Worm (Caenorhabditis elegans) whole organism, midembryonic: Measurements from ENCODE around the gene ugt-1.

Experiments used
- T22C8.4 ChIP-seq: fragments of 200-800 bp; sonication (Bioruptor generic); IDR thresholded peaks from 2 replicates; pipeline ENCODE4 v1.3.6; 2022; ENCODE audit warnings: missing genetic modification characterization, missing compliant biosample characterization
- cog-1 ChIP-seq: sonication (generic microtip); optimal IDR thresholded peaks from 2 replicates; lab custom pipeline; 2016; ENCODE audit warnings: missing genetic modification characterization, missing compliant biosample characterization
- flt-1 ChIP-seq: fragments of 200-800 bp; sonication (Bioruptor generic); IDR thresholded peaks from 2 replicates; pipeline ENCODE4 v1.3.6; 2022; ENCODE audit warnings: missing genetic modification characterization, missing compliant biosample characterization
- klf-2 ChIP-seq: fragments of 200-800 bp; sonication (Bioruptor generic); conservative IDR thresholded peaks from 2 replicates; pipeline ENCODE4 v1.3.6; 2022; ENCODE audit warnings: missing genetic modification reagents, missing genetic modification characterization, missing compliant biosample characterization
- med-1 ChIP-seq: sonication (generic microtip); optimal IDR thresholded peaks from 2 replicates; lab custom pipeline; 2017; ENCODE audit warnings: missing genetic modification characterization, mild to moderate bottlenecking, missing compliant biosample characterization, antibody characterized with exemption, missing genetic modification reagents; ENCODE audit not compliant: insufficient read depth
- ref-1 ChIP-seq: fragments of 200-800 bp; sonication (Bioruptor generic); conservative IDR thresholded peaks from 2 replicates; pipeline ENCODE4 v1.3.6; 2022; ENCODE audit warnings: missing genetic modification reagents, missing genetic modification characterization, missing compliant biosample characterization
- tab-1 ChIP-seq: fragments of 200-800 bp; sonication (Bioruptor generic); IDR thresholded peaks from 2 replicates; pipeline ENCODE4 v1.3.6; 2022; ENCODE audit warnings: missing genetic modification characterization, missing compliant biosample characterization
- ztf-23 ChIP-seq: fragments of 200-800 bp; sonication (Bioruptor generic); IDR thresholded peaks from 2 replicates; pipeline ENCODE4 v1.3.6; 2022; ENCODE audit warnings: missing genetic modification reagents, missing genetic modification characterization, missing compliant biosample characterization
- ztf-29 ChIP-seq: fragments of 200-800 bp; sonication (Bioruptor generic); IDR thresholded peaks from 2 replicates; pipeline ENCODE4 v1.3.6; 2022; ENCODE audit warnings: missing genetic modification reagents, missing genetic modification characterization, missing compliant biosample characterization

Gene ugt-1

DNA sequence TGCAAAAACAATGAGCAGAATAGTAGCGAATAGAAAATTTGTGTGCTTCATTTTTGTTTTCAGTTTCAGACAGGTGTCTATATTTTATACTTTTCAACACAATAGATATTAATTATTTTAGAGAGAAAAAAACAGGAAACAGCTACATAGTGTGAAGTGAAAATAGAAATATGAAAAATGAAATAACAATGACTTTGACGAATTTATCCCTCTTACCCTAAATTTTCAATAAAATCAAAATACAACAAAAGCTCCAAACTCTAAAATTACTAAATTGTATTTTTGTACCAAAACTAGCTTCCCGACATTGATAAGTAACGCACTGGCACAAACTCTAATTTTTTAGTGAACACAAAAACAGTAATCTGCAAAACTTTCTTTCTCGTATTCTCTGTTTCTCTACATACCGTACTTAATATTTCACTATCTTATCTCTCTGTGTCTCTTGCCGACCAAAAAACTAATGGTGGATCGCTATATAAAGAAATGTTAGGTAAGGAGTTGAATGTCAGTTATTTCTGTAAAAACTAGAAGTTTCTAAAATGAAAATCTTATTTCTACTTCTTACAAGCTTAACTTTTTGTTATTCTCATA is at the start of gene ugt-1, which contains the start of gene col-151:
Gene ugt-1, plus strand, starts transcription at position 491 of the 594 bp plus-strand sequence.
Gene col-151, minus strand, starts transcription at position 51 of the 594 bp plus-strand sequence.
- TF ChIP-seq med-1 (GFP tag; lab: Kevin White, UChicago): no peak
- TF ChIP-seq tab-1 (GFP tag; lab: Robert Waterston, UW): no peak
- no peak for TF ChIP-seq ztf-23 (GFP tag; lab: Robert Waterston, UW)
- TF ChIP-seq T22C8.4 (GFP tag; lab: Robert Waterston, UW): no peak
- TF ChIP-seq cog-1 (tag; lab: Kevin White, UChicago): no peak
- TF ChIP-seq ztf-29 (GFP tag; lab: Robert Waterston, UW): no peak
- no peak for TF ChIP-seq flt-1 (GFP tag; lab: Robert Waterston, UW)
- no peak for TF ChIP-seq klf-2 (GFP tag; lab: Robert Waterston, UW)
- TF ChIP-seq ref-1: no peak

DNA sequence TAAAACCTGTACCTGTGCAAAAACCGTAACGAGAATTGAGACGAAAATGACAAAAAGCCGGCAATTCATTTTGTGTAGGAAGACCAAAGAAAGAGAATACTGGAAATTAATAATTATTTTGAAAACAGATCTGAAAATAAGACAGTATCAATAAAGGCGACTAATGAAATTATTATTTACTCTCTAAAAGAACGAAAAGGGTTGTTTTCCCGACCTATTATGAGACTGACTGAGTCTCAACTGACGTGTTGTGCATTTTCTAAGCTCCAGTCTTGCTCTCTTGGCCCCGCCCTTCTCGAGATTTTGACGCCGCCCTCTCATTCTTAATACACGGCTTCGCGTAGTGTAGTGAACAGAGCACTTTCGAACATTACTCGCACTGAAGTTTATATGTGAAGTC is 45.4 kb upstream of the ugt-1 start, which contains the start of gene K07C5.9:
Gene K07C5.9, minus strand, starts transcription at position 101 of the 400 bp plus-strand sequence.
- TF ChIP-seq ztf-23 (GFP tag; lab: Robert Waterston, UW) (no peak), flt-1 (GFP tag; lab: Robert Waterston, UW) (no peak)

DNA sequence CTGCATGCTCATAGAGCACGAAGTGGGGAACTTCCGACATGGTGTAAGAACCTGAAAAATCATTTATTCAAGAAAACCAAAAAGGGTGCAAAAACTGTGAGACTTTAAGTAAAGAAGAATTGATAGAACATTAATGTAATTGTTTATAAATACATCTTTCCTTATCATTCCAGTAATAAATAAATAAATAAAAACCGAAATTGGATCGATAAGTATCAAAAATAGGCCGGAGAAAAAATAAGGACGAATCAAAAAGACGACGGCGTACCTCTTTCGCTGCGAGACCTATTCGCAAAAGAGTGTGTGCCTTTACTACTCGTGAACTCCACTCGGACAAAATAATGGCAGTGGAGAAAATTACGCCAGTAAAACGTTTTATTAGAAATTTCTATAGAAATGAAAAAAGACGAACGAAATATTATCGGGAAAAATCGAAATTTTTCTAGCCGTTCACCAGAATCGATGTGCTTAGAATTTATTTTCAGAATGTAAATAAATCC is 42.5 kb upstream of the ugt-1 start, which contains the start of gene nol-56:
Gene nol-56, minus strand, starts transcription at position 51 of the 500 bp plus-strand sequence.
- no peak for TF ChIP-seq T22C8.4 (GFP tag; lab: Robert Waterston, UW)
- TF ChIP-seq tab-1 (GFP tag; lab: Robert Waterston, UW): no peak
- TF ChIP-seq cog-1 (tag; lab: Kevin White, UChicago): no peak
- TF ChIP-seq ztf-23 (GFP tag; lab: Robert Waterston, UW): no peak

DNA sequence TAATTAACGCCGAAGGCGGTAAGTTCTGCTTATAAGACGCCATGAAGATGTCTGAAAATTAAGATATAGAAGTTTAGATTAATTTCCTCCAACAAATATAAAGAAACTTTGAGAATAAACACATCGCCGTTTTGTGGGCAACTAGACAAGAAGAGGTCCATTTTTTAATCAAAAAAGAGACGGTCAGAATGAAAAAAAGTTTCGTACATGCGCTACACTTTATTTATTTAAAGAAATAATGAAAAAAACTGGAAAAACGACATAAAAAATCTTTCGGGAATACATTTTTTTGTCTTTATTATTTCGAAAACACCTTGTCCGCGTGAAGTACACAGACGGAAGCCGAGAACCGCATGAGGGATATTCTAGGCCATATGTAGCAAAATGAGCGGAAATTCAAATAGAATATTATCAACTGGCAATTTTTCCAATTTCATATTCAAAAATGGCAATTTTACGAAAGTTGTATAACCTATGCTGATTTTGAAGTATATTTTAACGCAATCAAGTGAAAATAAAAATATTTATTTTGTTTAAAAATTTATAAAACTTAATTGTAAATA is 39.6 kb upstream of the ugt-1 start, which contains the start of gene sluh-7:
Gene sluh-7, minus strand, starts transcription at position 51 of the 563 bp plus-strand sequence.
- TF ChIP-seq ztf-23 (GFP tag; lab: Robert Waterston, UW): peak; percentile 75
- peak; percentile 79 for TF ChIP-seq flt-1 (GFP tag; lab: Robert Waterston, UW)
- no peak for TF ChIP-seq tab-1 (GFP tag; lab: Robert Waterston, UW)
- no peak; the same call in 1 of the 2 replicates for TF ChIP-seq T22C8.4 (GFP tag; lab: Robert Waterston, UW)
- TF ChIP-seq cog-1 (tag; lab: Kevin White, UChicago): peak; percentile 46
- peak; percentile 70; the same call in 1 of the 2 replicates for TF ChIP-seq ztf-29 (GFP tag; lab: Robert Waterston, UW)
- TF ChIP-seq klf-2 (GFP tag; lab: Robert Waterston, UW): 0 out of 2 replicates have a peak, but pooled peaks have one; percentile 31
- TF ChIP-seq med-1 (GFP tag; lab: Kevin White, UChicago): no peak
- no peak for TF ChIP-seq ref-1

DNA sequence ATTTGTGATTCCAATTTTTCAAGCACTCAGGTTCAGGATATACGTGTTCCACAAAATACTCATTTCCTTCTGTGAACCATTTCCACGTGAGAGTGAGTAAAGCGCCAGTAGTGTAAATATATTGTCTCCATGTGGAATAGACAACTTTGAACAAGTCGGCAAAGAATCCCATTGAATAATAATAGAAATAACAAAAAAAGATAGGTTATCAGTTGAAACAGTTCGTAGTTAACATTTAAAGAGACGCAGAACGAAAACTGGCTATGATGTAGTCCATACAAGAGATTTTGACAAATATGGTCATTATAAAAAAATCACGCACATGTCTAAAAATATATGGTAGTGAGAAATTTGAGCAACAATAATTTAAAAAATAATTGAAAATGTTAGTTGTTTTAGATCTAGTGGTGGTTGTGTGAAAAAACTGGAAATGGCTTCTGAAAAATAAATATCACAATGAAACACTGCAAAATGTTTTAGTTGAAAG is 38.0 kb upstream of the ugt-1 start, which contains the start of gene ceeh-2:
Gene ceeh-2, minus strand, starts transcription at position 437 of the 487 bp plus-strand sequence.
- TF ChIP-seq ztf-23 (GFP tag; lab: Robert Waterston, UW): no peak
- TF ChIP-seq T22C8.4 (GFP tag; lab: Robert Waterston, UW): no peak
- TF ChIP-seq med-1 (GFP tag; lab: Kevin White, UChicago): no peak
- TF ChIP-seq ref-1: no peak
- no peak for TF ChIP-seq flt-1 (GFP tag; lab: Robert Waterston, UW)
- TF ChIP-seq ztf-29 (GFP tag; lab: Robert Waterston, UW): no peak
- no peak for TF ChIP-seq tab-1 (GFP tag; lab: Robert Waterston, UW)
- TF ChIP-seq klf-2 (GFP tag; lab: Robert Waterston, UW): no peak
- no peak for TF ChIP-seq cog-1 (tag; lab: Kevin White, UChicago)

DNA sequence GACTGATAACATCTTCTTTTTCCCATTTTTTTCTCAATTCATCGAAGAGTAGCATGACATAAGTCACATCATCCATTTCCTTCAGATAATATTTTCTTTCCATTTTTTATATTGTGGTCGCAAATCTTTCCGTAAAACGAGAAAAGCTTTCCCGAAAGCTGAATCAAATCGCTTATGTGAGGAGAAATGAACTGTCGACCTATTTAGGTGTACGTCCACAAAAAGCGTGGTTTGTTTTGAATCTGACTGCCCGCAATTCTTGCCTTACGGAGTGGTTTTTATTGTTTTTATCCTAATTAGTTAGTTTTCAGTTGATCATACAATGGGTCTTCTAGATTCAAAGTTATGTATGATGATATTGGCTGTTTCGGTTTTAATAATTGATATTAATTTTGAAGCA is 37.2 kb upstream of the ugt-1 start, which contains the start of gene ttll-15:
Gene ttll-15, plus strand, starts transcription at position 301 of the 400 bp plus-strand sequence.
- no peak for TF ChIP-seq ref-1

DNA sequence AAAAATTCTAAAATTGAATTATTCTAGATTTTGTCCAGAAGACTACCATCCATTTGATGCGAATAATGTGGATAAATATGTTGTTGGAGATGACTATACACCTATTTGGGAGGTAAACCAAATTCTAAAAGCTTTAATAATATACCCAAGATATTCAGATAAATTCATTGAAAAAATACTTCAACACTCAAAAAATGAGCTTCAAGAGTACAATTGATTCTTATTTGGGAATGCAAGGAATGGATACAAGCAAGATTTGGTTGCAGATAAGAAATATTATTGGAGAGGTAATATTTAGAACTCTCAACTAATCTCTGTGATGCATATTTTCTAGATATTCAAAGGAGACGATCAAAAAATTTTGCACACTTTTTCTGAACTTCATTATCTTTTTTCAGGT is 35.3 kb upstream of the ugt-1 start:
- no peak for TF ChIP-seq T22C8.4 (GFP tag; lab: Robert Waterston, UW)
- TF ChIP-seq tab-1 (GFP tag; lab: Robert Waterston, UW): no peak
- no peak for TF ChIP-seq med-1 (GFP tag; lab: Kevin White, UChicago)
- no peak for TF ChIP-seq flt-1 (GFP tag; lab: Robert Waterston, UW)
- no peak for TF ChIP-seq klf-2 (GFP tag; lab: Robert Waterston, UW)
- TF ChIP-seq cog-1 (tag; lab: Kevin White, UChicago): no peak
- no peak for TF ChIP-seq ztf-29 (GFP tag; lab: Robert Waterston, UW)
- no peak for TF ChIP-seq ref-1
- no peak for TF ChIP-seq ztf-23 (GFP tag; lab: Robert Waterston, UW)

DNA sequence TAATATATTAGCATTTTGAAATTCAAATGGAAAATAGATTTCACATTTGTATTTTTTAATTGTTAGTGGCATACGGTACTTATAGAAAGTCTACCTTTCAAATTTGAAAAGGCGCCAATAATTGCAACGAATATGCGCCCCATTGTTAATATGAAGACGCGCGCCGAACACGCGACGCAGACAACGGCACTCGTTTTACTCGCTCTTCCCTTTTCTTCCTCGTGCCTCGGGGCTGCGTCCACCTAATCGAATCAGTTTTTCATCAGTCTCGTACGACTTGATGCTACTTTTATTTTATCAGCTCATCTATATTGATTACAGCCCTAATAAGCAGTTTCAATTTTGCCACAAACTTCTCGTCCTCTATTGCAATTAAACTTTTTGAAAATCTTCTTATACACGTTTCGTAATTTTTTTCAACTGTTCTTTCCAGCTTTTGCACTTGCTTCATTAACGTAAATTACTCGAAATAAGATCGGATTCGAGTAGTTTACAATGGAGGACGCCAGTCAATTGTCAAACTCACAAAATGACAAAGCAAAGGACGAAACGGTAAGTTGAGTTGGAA is 33.5 kb upstream of the ugt-1 start, which contains the start of gene cash-1:
Gene cash-1, plus strand, starts transcription at position 432 of the 568 bp plus-strand sequence.
- TF ChIP-seq ref-1: no peak
- 0 out of 2 replicates have a peak, but pooled peaks have one; percentile 18 for TF ChIP-seq ztf-23 (GFP tag; lab: Robert Waterston, UW)

DNA sequence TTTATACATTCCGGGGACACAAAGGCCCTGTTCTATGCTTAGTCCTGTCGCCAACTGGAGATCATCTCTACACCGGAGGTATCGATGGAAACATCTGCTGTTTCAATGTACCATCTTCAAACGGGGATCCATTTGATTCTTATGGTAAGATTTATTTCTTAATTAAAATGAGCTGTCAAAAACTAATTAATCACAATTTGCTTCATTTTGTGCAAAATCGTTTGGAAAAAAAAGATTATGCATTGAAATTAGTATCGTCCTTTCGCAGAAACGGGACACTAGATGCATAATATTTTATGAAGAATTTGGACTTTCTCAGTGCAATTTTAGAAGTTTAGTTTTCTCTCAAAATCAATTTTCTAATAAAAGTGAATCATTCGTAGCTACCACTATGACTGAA is 31.6 kb upstream of the ugt-1 start:
- TF ChIP-seq tab-1 (GFP tag; lab: Robert Waterston, UW): no peak
- TF ChIP-seq cog-1 (tag; lab: Kevin White, UChicago): no peak
- TF ChIP-seq T22C8.4 (GFP tag; lab: Robert Waterston, UW): no peak
- TF ChIP-seq ztf-29 (GFP tag; lab: Robert Waterston, UW): no peak
- TF ChIP-seq klf-2 (GFP tag; lab: Robert Waterston, UW): no peak
- no peak for TF ChIP-seq ztf-23 (GFP tag; lab: Robert Waterston, UW)
- no peak for TF ChIP-seq ref-1
- no peak for TF ChIP-seq med-1 (GFP tag; lab: Kevin White, UChicago)
- no peak for TF ChIP-seq flt-1 (GFP tag; lab: Robert Waterston, UW)
